Worm (Caenorhabditis elegans) whole organism, L1 larva: ENCODE results near the gene tir-1.

Experiments
- C16A3.4 ChIP-seq: fragments of 150-350 bp; optimal IDR thresholded peaks from 2 replicates; lab custom pipeline; 2014; ENCODE audit warnings: missing biosample characterization, missing genetic modification characterization
- aly-2 ChIP-seq: fragments of 150-350 bp; optimal IDR thresholded peaks from 2 replicates; lab custom pipeline; 2014; ENCODE audit warnings: missing biosample characterization, missing genetic modification characterization
- ama-1 ChIP-seq: fragments of 150-350 bp; optimal IDR thresholded peaks from 2 replicates; lab custom pipeline; 2014
- blmp-1 ChIP-seq: fragments of 150-350 bp; optimal IDR thresholded peaks from 2 replicates; lab custom pipeline; 2014; ENCODE audit warnings: missing biosample characterization, missing genetic modification characterization
- ceh-63 ChIP-seq: fragments of 200-800 bp; sonication (Bioruptor generic); optimal IDR thresholded peaks from 2 replicates; lab custom pipeline; 2018; ENCODE audit warnings: mild to moderate bottlenecking, missing genetic modification characterization, missing compliant biosample characterization
- ceh-88 ChIP-seq: fragments of 200-800 bp; sonication (Bioruptor generic); IDR thresholded peaks from 2 replicates; pipeline ENCODE4 v1.3.6; 2022; ENCODE audit warnings: missing genetic modification characterization, missing compliant biosample characterization
- ceh-90 ChIP-seq: sonication (generic microtip); optimal IDR thresholded peaks from 2 replicates; lab custom pipeline; 2016; ENCODE audit warnings: missing genetic modification characterization, missing compliant biosample characterization
- ces-1 ChIP-seq: fragments of 150-350 bp; optimal IDR thresholded peaks from 2 replicates; lab custom pipeline; 2014; ENCODE audit warnings: missing biosample characterization, missing genetic modification reagents, missing genetic modification characterization
- dpl-1 ChIP-seq, 3 experiments: fragments of 150-350 bp in 2 of 3; sonication (generic microtip) in 1 of 3; optimal IDR thresholded peaks; 2 replicates each; lab custom pipeline; 2014 to 2017; ENCODE audit warnings: missing biosample characterization in 3 of 3, missing genetic modification characterization in 3 of 3, missing genetic modification reagents in 3 of 3
- dsc-1 ChIP-seq: sonication (generic microtip); optimal IDR thresholded peaks from 2 replicates; lab custom pipeline; 2016; ENCODE audit warnings: mild to moderate bottlenecking, missing genetic modification characterization, missing compliant biosample characterization
- efl-1 ChIP-seq, 4 experiments: fragments of 150-350 bp; optimal IDR thresholded peaks in 3 of 4; peaks in 1 of 4; 1 replicate in 1 of 4; 2 replicates in 3 of 4; lab custom pipeline; 2014; ENCODE audit warnings: missing biosample characterization in 2 of 4, missing genetic modification characterization in 2 of 4, missing genetic modification reagents in 2 of 4
- efl-3 ChIP-seq: fragments of 200-800 bp; sonication (Bioruptor generic); optimal IDR thresholded peaks from 2 replicates; lab custom pipeline; 2018; ENCODE audit warnings: mild to moderate bottlenecking, missing genetic modification characterization, missing compliant biosample characterization
- elt-3 ChIP-seq, 6 experiments: fragments of 150-350 bp in 1 of 6; sonication (generic microtip); optimal IDR thresholded peaks; 2 replicates each; lab custom pipeline; 2017 to 2018; ENCODE audit warnings: missing biosample characterization in 6 of 6, missing genetic modification characterization in 6 of 6, inconsistent platforms in 1 of 6
- fkh-4 ChIP-seq: sonication (generic microtip); optimal IDR thresholded peaks from 2 replicates; lab custom pipeline; 2016; ENCODE audit warnings: missing compliant biosample characterization, missing genetic modification characterization, borderline replicate concordance
- fkh-8 ChIP-seq: sonication (generic microtip); optimal IDR thresholded peaks from 2 replicates; lab custom pipeline; 2016; ENCODE audit warnings: mild to moderate bottlenecking, missing genetic modification characterization, missing compliant biosample characterization
- irx-1 ChIP-seq: sonication (generic microtip); optimal IDR thresholded peaks from 2 replicates; lab custom pipeline; 2016; ENCODE audit warnings: missing genetic modification characterization, missing compliant biosample characterization
- jun-1 ChIP-seq: fragments of 150-350 bp; optimal IDR thresholded peaks from 2 replicates; lab custom pipeline; 2014; ENCODE audit warnings: missing biosample characterization, missing genetic modification reagents, missing genetic modification characterization
- lin-13 ChIP-seq: fragments of 150-350 bp; optimal IDR thresholded peaks from 2 replicates; lab custom pipeline; 2014; ENCODE audit warnings: missing biosample characterization, missing genetic modification reagents, missing genetic modification characterization
- lin-14 ChIP-seq: fragments of 200-800 bp; sonication (Bioruptor generic); optimal IDR thresholded peaks from 2 replicates; lab custom pipeline; 2018; ENCODE audit warnings: mild to moderate bottlenecking, missing genetic modification characterization, moderate library complexity, missing compliant biosample characterization
- lin-35 ChIP-seq, 2 experiments: fragments of 150-350 bp; optimal IDR thresholded peaks; 2 replicates each; lab custom pipeline; 2014; ENCODE audit warnings: missing biosample characterization in 2 of 2, missing genetic modification characterization in 2 of 2, missing genetic modification reagents in 2 of 2
- lin-39 ChIP-seq: fragments of 150-350 bp; optimal IDR thresholded peaks from 2 replicates; lab custom pipeline; 2014; ENCODE audit warnings: missing biosample characterization, missing genetic modification reagents, missing genetic modification characterization
- lir-3 ChIP-seq: sonication (generic microtip); optimal IDR thresholded peaks from 2 replicates; lab custom pipeline; 2016; ENCODE audit warnings: mild to moderate bottlenecking, missing genetic modification characterization, moderate library complexity, missing compliant biosample characterization; ENCODE audit not compliant: poor library complexity
- lsy-2 ChIP-seq, 2 experiments: fragments of 150-350 bp; optimal IDR thresholded peaks; 2 replicates each; lab custom pipeline; 2014; ENCODE audit warnings: missing biosample characterization in 2 of 2, missing genetic modification characterization in 2 of 2
- mdl-1 ChIP-seq, 2 experiments: fragments of 150-350 bp; optimal IDR thresholded peaks; 2 replicates each; lab custom pipeline; 2014 to 2017; ENCODE audit warnings: missing biosample characterization in 2 of 2, missing genetic modification characterization in 2 of 2, inconsistent platforms in 1 of 2
- mef-2 ChIP-seq: fragments of 150-350 bp; optimal IDR thresholded peaks from 2 replicates; lab custom pipeline; 2014; ENCODE audit warnings: missing biosample characterization, missing genetic modification characterization
- nhr-11 ChIP-seq: fragments of 150-350 bp; optimal IDR thresholded peaks from 2 replicates; lab custom pipeline; 2014; ENCODE audit warnings: missing biosample characterization, missing genetic modification characterization
- nhr-19 ChIP-seq: fragments of 200-800 bp; sonication (Bioruptor generic); conservative IDR thresholded peaks from 2 replicates; pipeline ENCODE4 v1.3.6; 2022; ENCODE audit warnings: missing genetic modification characterization, missing compliant biosample characterization
- nhr-20 ChIP-seq: sonication (generic microtip); optimal IDR thresholded peaks from 2 replicates; lab custom pipeline; 2016; ENCODE audit warnings: mild to moderate bottlenecking, missing genetic modification characterization, missing compliant biosample characterization
- nhr-237 ChIP-seq: fragments of 150-350 bp; optimal IDR thresholded peaks from 2 replicates; lab custom pipeline; 2014; ENCODE audit warnings: missing biosample characterization, missing genetic modification characterization
- nhr-47 ChIP-seq: sonication (generic microtip); optimal IDR thresholded peaks from 2 replicates; lab custom pipeline; 2016; ENCODE audit warnings: mild to moderate bottlenecking, missing genetic modification characterization, moderate library complexity, missing compliant biosample characterization
- nhr-71 ChIP-seq: sonication (generic microtip); optimal IDR thresholded peaks from 2 replicates; lab custom pipeline; 2016; ENCODE audit warnings: mild to moderate bottlenecking, missing genetic modification characterization, moderate library complexity, missing compliant biosample characterization
- nhr-77 ChIP-seq: fragments of 150-350 bp; optimal IDR thresholded peaks from 2 replicates; lab custom pipeline; 2014; ENCODE audit warnings: missing biosample characterization, missing genetic modification characterization
- nhr-84 ChIP-seq: sonication (generic microtip); optimal IDR thresholded peaks from 2 replicates; lab custom pipeline; 2017; ENCODE audit warnings: missing biosample characterization, missing genetic modification characterization
- nhr-85 ChIP-seq: sonication (generic microtip); peaks from one replicate; lab custom pipeline; 2016; ENCODE audit warnings: missing genetic modification characterization, inconsistent platforms, missing compliant biosample characterization
- nhr-90 ChIP-seq: sonication (generic microtip); optimal IDR thresholded peaks from 2 replicates; lab custom pipeline; 2016; ENCODE audit warnings: mild to moderate bottlenecking, missing genetic modification characterization, missing compliant biosample characterization; ENCODE audit not compliant: poor library complexity
- pag-3 ChIP-seq: sonication (generic microtip); optimal IDR thresholded peaks from 2 replicates; lab custom pipeline; 2017; ENCODE audit warnings: missing genetic modification characterization, mild to moderate bottlenecking, missing compliant biosample characterization, antibody characterized with exemption, borderline replicate concordance; ENCODE audit not compliant: insufficient read depth
- pax-3 ChIP-seq: fragments of 200-800 bp; sonication (Bioruptor generic); optimal IDR thresholded peaks from 2 replicates; lab custom pipeline; 2018; ENCODE audit warnings: mild to moderate bottlenecking, missing genetic modification characterization, moderate library complexity, missing compliant biosample characterization
- pqm-1 ChIP-seq: sonication (generic microtip); optimal IDR thresholded peaks from 3 replicates; lab custom pipeline; 2017; ENCODE audit warnings: missing biosample characterization, missing genetic modification characterization
- rnt-1 ChIP-seq: sonication (generic microtip); optimal IDR thresholded peaks from 2 replicates; lab custom pipeline; 2016; ENCODE audit warnings: mild to moderate bottlenecking, missing genetic modification characterization, moderate library complexity, missing compliant biosample characterization
- skn-1 ChIP-seq: fragments of 150-350 bp; optimal IDR thresholded peaks from 2 replicates; lab custom pipeline; 2014; ENCODE audit warnings: missing biosample characterization, missing genetic modification characterization
- snpc-4 ChIP-seq: fragments of 150-350 bp; optimal IDR thresholded peaks from 2 replicates; lab custom pipeline; 2014; ENCODE audit warnings: missing biosample characterization, missing genetic modification characterization
- snu-23 ChIP-seq: sonication (generic microtip); optimal IDR thresholded peaks from 2 replicates; lab custom pipeline; 2016; ENCODE audit warnings: missing genetic modification characterization, missing compliant biosample characterization
- swsn-7 ChIP-seq: sonication (generic microtip); optimal IDR thresholded peaks from 2 replicates; lab custom pipeline; 2016; ENCODE audit warnings: missing genetic modification characterization, missing compliant biosample characterization
- unc-130 ChIP-seq: fragments of 150-350 bp; optimal IDR thresholded peaks from 2 replicates; lab custom pipeline; 2017; ENCODE audit warnings: missing biosample characterization, missing genetic modification characterization, inconsistent platforms
- unc-62 ChIP-seq: fragments of 150-350 bp; optimal IDR thresholded peaks from 2 replicates; lab custom pipeline; 2014; ENCODE audit warnings: missing biosample characterization, missing genetic modification reagents, missing genetic modification characterization
- unc-98 ChIP-seq: fragments of 200-800 bp; sonication (Bioruptor generic); IDR thresholded peaks from 2 replicates; pipeline ENCODE4 v1.3.6; 2022; ENCODE audit warnings: missing genetic modification characterization, missing compliant biosample characterization
- ztf-11 ChIP-seq, 2 experiments: sonication (generic microtip); optimal IDR thresholded peaks; 2 replicates each; lab custom pipeline; 2016 to 2017; ENCODE audit warnings: missing genetic modification characterization in 2 of 2, missing biosample characterization in 1 of 2, missing compliant biosample characterization in 1 of 2

tir-1 gene

DNA sequence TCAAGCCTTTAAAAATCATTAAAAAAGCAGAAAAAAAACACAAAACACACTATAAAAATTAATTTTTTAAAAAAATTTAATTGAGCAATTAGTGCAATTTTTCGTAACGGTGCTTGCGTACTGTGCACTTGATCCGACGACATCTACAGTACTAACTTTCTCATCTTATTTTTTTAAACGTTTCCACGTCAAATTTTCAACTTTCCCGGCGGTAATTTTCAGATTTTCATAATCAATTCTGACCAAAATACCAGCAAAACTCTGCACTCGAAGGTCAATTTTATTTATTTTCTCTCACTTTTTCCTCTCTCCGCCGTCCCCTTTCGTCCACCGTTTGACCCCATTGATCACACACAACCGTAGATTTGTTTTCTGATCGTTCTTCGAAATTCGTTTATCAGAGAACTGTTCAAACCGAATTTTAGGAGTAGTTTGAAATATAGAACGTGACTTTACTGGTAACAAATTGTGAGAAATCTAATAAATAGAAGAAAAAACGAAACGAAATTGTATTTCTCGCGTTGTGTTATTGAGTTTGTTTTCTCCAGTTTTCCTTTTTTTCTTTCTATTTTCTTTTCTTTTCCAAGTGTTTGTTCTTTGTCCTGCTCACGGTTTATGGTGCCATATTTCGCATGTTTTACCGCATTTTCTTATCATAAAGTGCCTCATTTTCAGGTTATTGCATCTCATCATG is 37.5 kb downstream of the tir-1 start, which contains the start of gene acs-19:
acs-19 (plus strand) TSS at position 676 of the 694 bp plus-strand sequence.
- TF ChIP-seq ama-1 (lab: Kevin White, UChicago) (no peak), lsy-2 (tag; optimal IDR thresholded peaks at IDR 0.05; lab: Kevin White, UChicago) (peak in 1 of 2 experiments; percentile 14), efl-1 (optimal IDR thresholded peaks at IDR 0.05; lab: Kevin White, UChicago) (peak in 1 of 2 experiments; percentile 14), efl-1 (GFP tag; optimal IDR thresholded peaks at IDR 0.05 in 1 of 2; lab: Kevin White, UChicago) (peak in 1 of 2 experiments; percentile 76), elt-3 (tag; optimal IDR thresholded peaks at IDR 0.05; lab: Kevin White, UChicago) (peak in 1 of 6 experiments; percentile 11), lin-35 (GFP tag; optimal IDR thresholded peaks at IDR 0.05; lab: Kevin White, UChicago) (peak in 1 of 2 experiments; percentile 52), nhr-237 (no peak), blmp-1 (peak; percentile 40), nhr-71 (tag; lab: Kevin White, UChicago) (peak; percentile 21), ces-1 (peak; percentile 29), nhr-20 (tag; lab: Kevin White, UChicago) (peak; percentile 29), nhr-19 (GFP tag; lab: Robert Waterston, UW) (peak; percentile 44), snu-23 (GFP tag; lab: Kevin White, UChicago) (peak; percentile 8), swsn-7 (tag; lab: Kevin White, UChicago) (no peak), aly-2 (no peak), lin-14 (GFP tag; lab: Kevin White, UChicago) (peak; percentile 65)

DNA sequence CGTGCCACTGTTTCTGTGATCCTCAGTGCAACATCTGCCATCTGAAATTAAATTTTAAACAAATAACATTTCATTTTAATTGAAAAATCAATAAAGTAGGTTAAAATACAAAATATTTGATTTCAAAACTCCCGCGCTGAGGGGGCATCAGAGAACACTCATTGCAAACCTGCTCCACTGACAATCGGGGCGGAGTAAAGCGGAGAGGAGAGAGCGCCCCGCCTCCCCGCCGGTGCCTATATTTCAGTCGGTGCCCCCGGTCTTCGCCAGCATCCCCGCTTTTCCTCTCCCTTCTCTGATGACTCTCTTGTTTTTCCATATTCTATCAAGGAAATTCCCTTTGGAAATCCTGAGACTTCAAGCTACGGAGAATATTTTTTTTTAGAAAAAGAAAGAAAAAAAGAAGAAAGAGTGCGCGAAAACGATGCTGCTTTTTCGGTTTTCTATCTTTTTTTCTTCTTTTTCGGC is 38.5 kb downstream of the tir-1 start, which contains the start of gene brc-1:
brc-1 (minus strand) TSS at position 51 of the 468 bp plus-strand sequence.
- TF ChIP-seq nhr-237: peak; percentile 74
- peak in 1 of 2 experiments; percentile 60 for TF ChIP-seq mdl-1 (tag; optimal IDR thresholded peaks at IDR 0.05; lab: Kevin White, UChicago)
- TF ChIP-seq lir-3 (tag; lab: Kevin White, UChicago): peak; percentile 78
- peak; percentile 96 for TF ChIP-seq fkh-8 (tag; lab: Kevin White, UChicago)
- TF ChIP-seq nhr-47 (tag; lab: Kevin White, UChicago): peak; percentile 91
- TF ChIP-seq unc-98 (GFP tag; lab: Robert Waterston, UW): peak; percentile 57; the same call in 1 of the 2 replicates
- peak; percentile 94 for TF ChIP-seq nhr-71 (tag; lab: Kevin White, UChicago)
- peak; percentile 33 for TF ChIP-seq lin-39
- peak; percentile 81 for TF ChIP-seq nhr-85 (tag; lab: Kevin White, UChicago)
- TF ChIP-seq lin-35 (GFP tag; optimal IDR thresholded peaks at IDR 0.05; lab: Kevin White, UChicago): peak; percentile 96 to 97
- TF ChIP-seq snpc-4 (tag; lab: Kevin White, UChicago): peak; percentile 66
- no peak for TF ChIP-seq efl-3 (GFP tag; lab: Kevin White, UChicago)
- TF ChIP-seq mef-2 (tag; lab: Kevin White, UChicago): peak; percentile 50
- peak; percentile 84 for TF ChIP-seq pax-3 (tag; lab: Kevin White, UChicago)
- TF ChIP-seq irx-1: peak; percentile 80
- peak; percentile 71 for TF ChIP-seq ama-1 (lab: Kevin White, UChicago)
- no peak for TF ChIP-seq ces-1
- TF ChIP-seq ceh-90 (tag; lab: Kevin White, UChicago): no peak
- peak; percentile 92 to 96 (median 94) for TF ChIP-seq dpl-1 (GFP tag; optimal IDR thresholded peaks at IDR 0.05; lab: Kevin White, UChicago)
- TF ChIP-seq ceh-88 (GFP tag; lab: Robert Waterston, UW): peak; percentile 52; the same call in 1 of the 2 replicates
- peak; percentile 83 for TF ChIP-seq lin-13
- peak; percentile 2 for TF ChIP-seq fkh-4 (tag; lab: Kevin White, UChicago)
- TF ChIP-seq dsc-1 (tag; lab: Kevin White, UChicago): peak; percentile 82
- peak; percentile 94 for TF ChIP-seq skn-1 (tag; lab: Kevin White, UChicago)
- TF ChIP-seq ztf-11 (tag; optimal IDR thresholded peaks at IDR 0.05; lab: Kevin White, UChicago): peak in 1 of 2 experiments; percentile 36
- TF ChIP-seq blmp-1: peak; percentile 72
- peak; percentile 71 for TF ChIP-seq unc-130 (tag; lab: Kevin White, UChicago)
- TF ChIP-seq nhr-84 (tag; lab: Kevin White, UChicago): no peak
- no peak for TF ChIP-seq pag-3 (tag; lab: Kevin White, UChicago)
- TF ChIP-seq lin-14 (GFP tag; lab: Kevin White, UChicago): peak; percentile 97
- TF ChIP-seq jun-1: peak; percentile 74
- peak; percentile 85 for TF ChIP-seq C16A3.4
- no peak for TF ChIP-seq ceh-63 (GFP tag; lab: Kevin White, UChicago)
- TF ChIP-seq nhr-77: peak; percentile 72
- TF ChIP-seq nhr-11 (tag; lab: Kevin White, UChicago): peak; percentile 53
- TF ChIP-seq unc-62 (GFP tag; lab: Kevin White, UChicago): no peak
- TF ChIP-seq pqm-1 (tag; lab: Kevin White, UChicago): no peak
- peak; percentile 88 for TF ChIP-seq rnt-1
- peak; percentile 70 for TF ChIP-seq nhr-90
- TF ChIP-seq elt-3 (tag; optimal IDR thresholded peaks at IDR 0.05; lab: Kevin White, UChicago): peak in 3 of 6 experiments; percentile 3 to 74 (median 64)
